Worm (Caenorhabditis elegans) whole organism, early embryonic: ENCODE data around the gene sdz-38.

Experiments
- aly-1 ChIP-seq: sonication (generic microtip); optimal IDR thresholded peaks from 2 replicates; lab custom pipeline; 2016; ENCODE audit warnings: missing genetic modification characterization, missing compliant biosample characterization
- ama-1 ChIP-seq: fragments of 150-350 bp; optimal IDR thresholded peaks from 2 replicates; lab custom pipeline; 2014
- ceh-13 ChIP-seq: fragments of 200-800 bp; sonication (Bioruptor generic); optimal IDR thresholded peaks from 2 replicates; lab custom pipeline; 2018; ENCODE audit warnings: mild to moderate bottlenecking, missing genetic modification characterization, missing compliant biosample characterization
- ceh-36 ChIP-seq: sonication (generic microtip); optimal IDR thresholded peaks from 2 replicates; lab custom pipeline; 2016; ENCODE audit warnings: missing genetic modification characterization, inconsistent platforms, missing compliant biosample characterization
- ets-7 ChIP-seq: sonication (generic microtip); optimal IDR thresholded peaks from 2 replicates; lab custom pipeline; 2016; ENCODE audit warnings: missing genotype, missing genetic modification characterization, missing compliant biosample characterization
- flt-1 ChIP-seq: fragments of 200-800 bp; sonication (Bioruptor generic); IDR thresholded peaks from 2 replicates; pipeline ENCODE4 v1.3.6; 2022; ENCODE audit warnings: missing genetic modification characterization, missing compliant biosample characterization
- hmbx-1 ChIP-seq: sonication (generic microtip); optimal IDR thresholded peaks from 2 replicates; lab custom pipeline; 2016; ENCODE audit warnings: mild to moderate bottlenecking, missing genetic modification characterization, missing compliant biosample characterization
- tbx-11 ChIP-seq: fragments of 200-800 bp; sonication (Bioruptor generic); IDR thresholded peaks from 2 replicates; pipeline ENCODE4 v1.3.6; 2022; ENCODE audit warnings: missing genetic modification characterization, missing compliant biosample characterization
- tbx-37 ChIP-seq: fragments of 200-800 bp; sonication (Bioruptor generic); conservative IDR thresholded peaks from 2 replicates; pipeline ENCODE4 v1.3.6; 2022; ENCODE audit warnings: missing genetic modification reagents, missing genetic modification characterization, missing compliant biosample characterization

- TF ChIP-seq ets-7 (tag; lab: Kevin White, UChicago) (no peak), aly-1 (tag; lab: Kevin White, UChicago) (no peak), ceh-36 (no peak), ceh-13 (GFP tag; lab: Kevin White, UChicago) (no peak), hmbx-1 (no peak), ama-1 (lab: Kevin White, UChicago) (no peak), tbx-37 (GFP tag; lab: Robert Waterston, UW) (no peak), tbx-11 (GFP tag; lab: Robert Waterston, UW) (no peak), flt-1 (GFP tag; lab: Robert Waterston, UW) (no peak)
Observed at ce11 chrII:10019669-10020068, 38.0 kb upstream of the sdz-38 start.
